Worm (Caenorhabditis elegans) whole organism, young adult: ENCODE results near the gene Y32H12A.1.

ENCODE experiments used
- B0019.2 ChIP-seq: fragments of 200-800 bp; sonication (Bioruptor generic); conservative IDR thresholded peaks from 2 replicates; pipeline ENCODE4 v1.3.6; 2022; ENCODE audit warnings: missing genetic modification reagents, missing genetic modification characterization, missing compliant biosample characterization
- B0261.1 ChIP-seq: sonication (generic microtip); optimal IDR thresholded peaks from 2 replicates; lab custom pipeline; 2016; ENCODE audit warnings: mild to moderate bottlenecking, missing genetic modification characterization, moderate library complexity, missing compliant biosample characterization
- F10E7.11 ChIP-seq: sonication (generic microtip); optimal IDR thresholded peaks from 2 replicates; lab custom pipeline; 2017; ENCODE audit warnings: mild to moderate bottlenecking, missing genetic modification characterization, moderate library complexity, missing compliant biosample characterization
- F23B12.7 ChIP-seq: sonication (generic microtip); optimal IDR thresholded peaks from 2 replicates; lab custom pipeline; 2017; ENCODE audit warnings: missing genetic modification characterization, mild to moderate bottlenecking, missing compliant biosample characterization, antibody characterized with exemption, moderate library complexity; ENCODE audit not compliant: insufficient read depth
- F33H1.4 ChIP-seq: fragments of 200-800 bp; sonication (Bioruptor generic); IDR thresholded peaks from 2 replicates; pipeline ENCODE4 v1.3.6; 2022; ENCODE audit warnings: missing genetic modification reagents, missing genetic modification characterization, missing compliant biosample characterization
- F39B2.1 ChIP-seq: fragments of 200-800 bp; sonication (Bioruptor generic); IDR thresholded peaks from 2 replicates; pipeline ENCODE4 v1.3.6; 2022; ENCODE audit warnings: missing genetic modification reagents, missing genetic modification characterization, missing compliant biosample characterization
- F52B5.7 ChIP-seq: sonication (generic microtip); optimal IDR thresholded peaks from 2 replicates; lab custom pipeline; 2016; ENCODE audit warnings: mild to moderate bottlenecking, missing genetic modification characterization, missing compliant biosample characterization
- F55B11.4 ChIP-seq: sonication (generic microtip); optimal IDR thresholded peaks from 2 replicates; lab custom pipeline; 2016; ENCODE audit warnings: missing compliant biosample characterization, missing genetic modification characterization, borderline replicate concordance; ENCODE audit not compliant: insufficient read depth
- Y53G8AR.9 ChIP-seq: fragments of 200-800 bp; sonication (Bioruptor generic); conservative IDR thresholded peaks from 2 replicates; pipeline ENCODE4 v1.3.6; 2022; ENCODE audit warnings: missing genetic modification reagents, missing genetic modification characterization, missing compliant biosample characterization
- Y67H2A.10 ChIP-seq: fragments of 200-800 bp; sonication (Bioruptor generic); conservative IDR thresholded peaks from 2 replicates; pipeline ENCODE4 v1.3.6; 2022; ENCODE audit warnings: missing genetic modification reagents, missing genetic modification characterization, missing compliant biosample characterization
- athp-1 ChIP-seq: sonication (generic microtip); optimal IDR thresholded peaks from 2 replicates; lab custom pipeline; 2017; ENCODE audit warnings: mild to moderate bottlenecking, missing genetic modification characterization, missing compliant biosample characterization
- attf-5 ChIP-seq: fragments of 200-800 bp; sonication (Bioruptor generic); optimal IDR thresholded peaks from 2 replicates; lab custom pipeline; 2018; ENCODE audit warnings: mild to moderate bottlenecking, missing genetic modification characterization, missing compliant biosample characterization
- attf-6 ChIP-seq: fragments of 200-800 bp; sonication (Bioruptor generic); IDR thresholded peaks from 2 replicates; pipeline ENCODE4 v1.3.6; 2022; ENCODE audit warnings: missing genetic modification reagents, missing genetic modification characterization, missing compliant biosample characterization
- ceh-58 ChIP-seq: fragments of 200-800 bp; sonication (Bioruptor generic); IDR thresholded peaks from 2 replicates; pipeline ENCODE4 v1.3.6; 2022; ENCODE audit warnings: missing genetic modification characterization, missing compliant biosample characterization
- ceh-91 ChIP-seq: fragments of 200-800 bp; sonication (Bioruptor generic); IDR thresholded peaks from 2 replicates; pipeline ENCODE4 v1.3.6; 2022; ENCODE audit warnings: missing genetic modification reagents, missing genetic modification characterization, missing compliant biosample characterization
- dox-1 ChIP-seq: fragments of 200-800 bp; sonication (Bioruptor generic); IDR thresholded peaks from 2 replicates; pipeline ENCODE4 v1.3.6; 2022; ENCODE audit warnings: missing genetic modification reagents, missing genetic modification characterization, missing compliant biosample characterization
- efl-1 ChIP-seq: fragments of 150-350 bp; optimal IDR thresholded peaks from 2 replicates; lab custom pipeline; 2014; ENCODE audit warnings: missing biosample characterization, missing genetic modification reagents, missing genetic modification characterization
- egl-44 ChIP-seq: fragments of 200-800 bp; sonication (Bioruptor generic); IDR thresholded peaks from 2 replicates; pipeline ENCODE4 v1.3.6; 2022; ENCODE audit warnings: missing genetic modification reagents, missing genetic modification characterization, missing compliant biosample characterization
- egrh-3 ChIP-seq: fragments of 200-800 bp; sonication (Bioruptor generic); IDR thresholded peaks from 2 replicates; pipeline ENCODE4 v1.3.6; 2022; ENCODE audit warnings: missing genetic modification reagents, missing genetic modification characterization, missing compliant biosample characterization
- fkh-3 ChIP-seq: sonication (generic microtip); optimal IDR thresholded peaks from 2 replicates; lab custom pipeline; 2016; ENCODE audit warnings: mild to moderate bottlenecking, missing genetic modification characterization, missing compliant biosample characterization
- gei-17 ChIP-seq: fragments of 200-800 bp; sonication (Bioruptor generic); optimal IDR thresholded peaks from 2 replicates; lab custom pipeline; 2018; ENCODE audit warnings: mild to moderate bottlenecking, missing genetic modification characterization, missing compliant biosample characterization
- hmg-1.2 ChIP-seq: fragments of 200-800 bp; sonication (Bioruptor generic); IDR thresholded peaks from 2 replicates; pipeline ENCODE4 v1.3.6; 2022; ENCODE audit warnings: missing genetic modification reagents, missing genetic modification characterization, missing compliant biosample characterization
- hrde-1 ChIP-seq: sonication (generic microtip); optimal IDR thresholded peaks from 2 replicates; lab custom pipeline; 2016; ENCODE audit warnings: missing genetic modification characterization, mild to moderate bottlenecking, missing compliant biosample characterization, moderate library complexity, missing genotype, missing genetic modification reagents, borderline replicate concordance
- hsf-1 ChIP-seq: fragments of 200-800 bp; sonication (Bioruptor generic); IDR thresholded peaks from 2 replicates; pipeline ENCODE4 v1.3.6; 2022; ENCODE audit warnings: missing genetic modification reagents, missing genetic modification characterization, missing compliant biosample characterization
- lag-1 ChIP-seq: fragments of 200-800 bp; sonication (Bioruptor generic); IDR thresholded peaks from 2 replicates; pipeline ENCODE4 v1.3.6; 2022; ENCODE audit warnings: missing genetic modification reagents, missing genetic modification characterization, missing compliant biosample characterization
- let-607 ChIP-seq, 2 experiments: fragments of 200-800 bp in 1 of 2; sonication (Bioruptor generic) in 1 of 2; sonication (generic microtip) in 1 of 2; optimal IDR thresholded peaks; 2 replicates each; lab custom pipeline; 2016 to 2018; ENCODE audit warnings: mild to moderate bottlenecking in 2 of 2, missing compliant biosample characterization in 2 of 2, missing genetic modification characterization in 2 of 2, moderate library complexity in 2 of 2, missing genotype in 1 of 2
- lin-26 ChIP-seq: fragments of 200-800 bp; sonication (Bioruptor generic); IDR thresholded peaks from 2 replicates; pipeline ENCODE4 v1.3.6; 2022; ENCODE audit warnings: missing genetic modification reagents, missing genetic modification characterization, missing compliant biosample characterization
- lin-35 ChIP-seq, 3 experiments: fragments of 150-350 bp in 2 of 3; sonication (generic microtip) in 1 of 3; optimal IDR thresholded peaks; 2 replicates each; lab custom pipeline; 2014 to 2018; ENCODE audit warnings: missing biosample characterization in 3 of 3, missing genetic modification characterization in 3 of 3, missing genetic modification reagents in 3 of 3
- lin-54 ChIP-seq: fragments of 200-800 bp; sonication (Bioruptor generic); optimal IDR thresholded peaks from 2 replicates; lab custom pipeline; 2018; ENCODE audit warnings: mild to moderate bottlenecking, missing genetic modification characterization, missing compliant biosample characterization
- lsy-27 ChIP-seq: sonication (generic microtip); optimal IDR thresholded peaks from 2 replicates; lab custom pipeline; 2017; ENCODE audit warnings: missing genetic modification characterization, mild to moderate bottlenecking, missing compliant biosample characterization, antibody characterized with exemption, missing genotype, borderline replicate concordance; ENCODE audit not compliant: insufficient read depth
- mcd-1 ChIP-seq: fragments of 200-800 bp; sonication (Bioruptor generic); IDR thresholded peaks from 2 replicates; pipeline ENCODE4 v1.3.6; 2022; ENCODE audit warnings: missing genetic modification reagents, missing genetic modification characterization, missing compliant biosample characterization
- mes-4 ChIP-seq: sonication (generic microtip); optimal IDR thresholded peaks from 2 replicates; lab custom pipeline; 2016; ENCODE audit warnings: missing genotype, missing genetic modification characterization, missing compliant biosample characterization
- nfyb-1 ChIP-seq: fragments of 200-800 bp; sonication (Bioruptor generic); IDR thresholded peaks from 2 replicates; pipeline ENCODE4 v1.3.6; 2022; ENCODE audit warnings: missing genetic modification reagents, missing genetic modification characterization, missing compliant biosample characterization
- nhr-80 ChIP-seq: sonication (generic microtip); optimal IDR thresholded peaks from 2 replicates; lab custom pipeline; 2016; ENCODE audit warnings: missing genetic modification characterization, missing compliant biosample characterization
- pha-4 ChIP-seq: fragments of 150-350 bp; sonication (generic microtip); optimal IDR thresholded peaks from 2 replicates; lab custom pipeline; 2014; ENCODE audit warnings: missing biosample characterization, missing genetic modification reagents, missing genetic modification characterization
- rpc-1 ChIP-seq, 2 experiments: fragments of 150-350 bp in 1 of 2; sonication (generic microtip) in 1 of 2; optimal IDR thresholded peaks; 2 replicates each; lab custom pipeline; 2014 to 2018; ENCODE audit warnings: missing biosample characterization in 1 of 2, missing genetic modification characterization in 1 of 2, missing genetic modification reagents in 1 of 2, missing genotype in 1 of 2
- sdz-38 ChIP-seq: sonication (generic microtip); optimal IDR thresholded peaks from 2 replicates; lab custom pipeline; 2016; ENCODE audit warnings: missing genotype, missing genetic modification characterization, missing compliant biosample characterization
- sea-2 ChIP-seq: fragments of 200-800 bp; sonication (Bioruptor generic); IDR thresholded peaks from 2 replicates; pipeline ENCODE4 v1.3.6; 2022; ENCODE audit warnings: missing genetic modification characterization, missing compliant biosample characterization
- sptf-2 ChIP-seq: fragments of 200-800 bp; sonication (Bioruptor generic); optimal IDR thresholded peaks from 2 replicates; lab custom pipeline; 2018; ENCODE audit warnings: mild to moderate bottlenecking, missing genetic modification characterization, missing compliant biosample characterization
- tbp1 ChIP-seq: fragments of 200-800 bp; sonication (Bioruptor generic); optimal IDR thresholded peaks from 2 replicates; lab custom pipeline; 2018; ENCODE audit warnings: mild to moderate bottlenecking, missing genetic modification characterization, missing compliant biosample characterization
- unc-62 ChIP-seq: fragments of 150-350 bp; optimal IDR thresholded peaks from 2 replicates; lab custom pipeline; 2014; ENCODE audit warnings: missing biosample characterization, missing genetic modification reagents, missing genetic modification characterization
- zfh-2 ChIP-seq: fragments of 200-800 bp; sonication (Bioruptor generic); conservative IDR thresholded peaks from 2 replicates; pipeline ENCODE4 v1.3.6; 2022; ENCODE audit warnings: missing genetic modification reagents, missing genetic modification characterization, missing compliant biosample characterization
- ztf-3 ChIP-seq: fragments of 200-800 bp; sonication (Bioruptor generic); optimal IDR thresholded peaks from 2 replicates; lab custom pipeline; 2018; ENCODE audit warnings: mild to moderate bottlenecking, missing genetic modification characterization, missing compliant biosample characterization

The Y32H12A.1 gene

DNA sequence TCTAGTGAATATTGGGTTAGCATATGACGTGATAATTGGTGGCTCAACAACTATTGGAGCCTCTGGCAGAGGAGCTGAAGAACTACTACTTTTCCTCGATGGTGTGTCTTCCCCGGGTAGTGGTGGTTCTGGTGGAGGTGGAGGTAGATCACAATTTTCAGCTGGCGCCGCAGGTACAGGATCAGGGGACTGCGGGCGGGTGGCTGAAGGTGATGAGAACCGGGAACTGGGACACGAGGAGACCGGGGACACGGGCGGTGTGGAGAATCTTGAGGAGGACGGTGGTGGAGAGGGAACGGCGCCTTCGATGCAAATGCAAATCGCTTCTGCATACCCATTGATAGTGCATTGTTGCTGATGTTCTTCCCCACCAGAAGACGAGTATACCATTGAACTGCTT lies 33.7 kb downstream of the Y32H12A.1 start:
- TF ChIP-seq egrh-3 (GFP tag; lab: Robert Waterston, UW) (peak; percentile 64), hsf-1 (GFP tag; lab: Robert Waterston, UW) (no peak), sea-2 (0 out of 2 replicates have a peak, but pooled peaks have one; percentile 46), zfh-2 (GFP tag; lab: Robert Waterston, UW) (peak; percentile 78), sptf-2 (GFP tag; lab: Kevin White, UChicago) (no peak)
- TF ChIP-seq, all 124 proteins: peak for 3

DNA sequence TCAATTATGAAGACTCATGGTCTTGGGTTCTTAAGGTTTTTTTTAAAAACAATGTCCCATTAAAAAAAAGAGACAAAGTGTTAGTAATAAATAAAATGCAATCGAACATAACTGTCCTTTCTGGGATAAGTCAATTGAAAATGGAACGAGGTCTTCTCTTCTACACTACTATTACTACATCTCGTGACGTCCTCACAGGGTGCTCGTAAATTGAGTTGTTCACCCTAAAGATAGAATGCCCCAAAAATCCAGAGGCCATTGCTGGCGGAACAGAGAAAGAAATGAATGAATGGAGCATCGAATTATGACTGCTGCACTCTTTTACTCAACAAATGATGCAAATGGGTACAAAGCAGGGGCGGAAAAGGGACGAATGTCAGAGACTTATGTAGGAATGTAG lies 40.4 kb downstream of the Y32H12A.1 start:
- TF ChIP-seq mcd-1 (no peak), ztf-3 (GFP tag; lab: Kevin White, UChicago) (no peak), sdz-38 (tag; lab: Kevin White, UChicago) (no peak), egrh-3 (GFP tag; lab: Robert Waterston, UW) (no peak), nfyb-1 (no peak), Y53G8AR.9 (GFP tag; lab: Robert Waterston, UW) (no peak), fkh-3 (no peak), mes-4 (no peak), attf-6 (GFP tag; lab: Robert Waterston, UW) (no peak), unc-62 (no peak), gei-17 (no peak), lag-1 (GFP tag; lab: Robert Waterston, UW) (no peak), lin-35 (GFP tag; optimal IDR thresholded peaks at IDR 0.05; lab: Kevin White, UChicago) (no peak), F52B5.7 (tag; lab: Kevin White, UChicago) (no peak), ceh-91 (GFP tag; lab: Robert Waterston, UW) (no peak), pha-4 (tag; lab: Kevin White, UChicago) (no peak)

DNA sequence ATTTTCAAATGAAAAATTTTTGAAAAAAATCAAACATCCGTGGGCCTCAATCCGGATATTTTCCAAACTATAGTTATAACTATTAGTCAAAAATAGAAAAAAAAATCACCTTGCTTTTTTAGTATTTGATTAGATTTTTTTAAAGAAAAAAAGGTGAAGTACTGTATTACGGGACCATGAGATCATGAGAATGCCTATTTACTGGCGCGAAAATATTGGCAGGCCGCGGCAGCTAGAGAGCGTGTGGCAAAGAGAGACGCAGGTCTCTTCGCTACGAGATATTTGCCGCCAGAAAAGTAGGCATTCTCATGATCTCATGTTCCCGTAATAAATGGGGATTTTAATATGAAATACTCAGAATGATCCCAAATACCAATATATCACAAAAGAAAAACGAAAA lies 43.0 kb downstream of the Y32H12A.1 start:
- TF ChIP-seq pha-4 (tag; lab: Kevin White, UChicago) (no peak), let-607 (tag; optimal IDR thresholded peaks at IDR 0.05; lab: Kevin White, UChicago) (no peak), hmg-1.2 (GFP tag; lab: Robert Waterston, UW) (peak; percentile 53; the same call in 1 of the 2 replicates)

DNA sequence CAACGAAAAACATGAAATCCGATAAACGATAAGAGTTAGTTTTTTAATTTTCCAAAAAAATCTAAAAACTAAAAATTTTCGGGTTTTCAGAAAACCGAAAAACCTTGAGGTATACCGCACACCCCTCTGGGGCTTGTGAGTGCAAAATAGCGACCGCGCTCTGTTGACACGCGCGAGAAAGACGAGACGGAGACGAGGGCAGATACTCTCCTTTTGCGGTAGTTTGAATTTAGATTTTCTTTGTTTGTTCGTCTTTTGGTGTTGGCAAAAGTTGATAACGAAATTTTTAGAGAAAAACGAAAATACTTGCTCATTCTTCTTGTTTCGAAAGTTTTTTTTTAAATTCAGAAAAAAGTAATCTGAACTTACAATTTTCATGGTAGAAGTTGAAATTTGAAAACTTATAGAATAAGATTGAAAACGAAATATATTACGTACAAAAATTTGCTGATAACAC lies 43.6 kb downstream of the Y32H12A.1 start, which contains the start of the genes W03A5.2 and Y32H12A.8:
Gene W03A5.2 (plus strand): TSS at position 407 of the 457 bp plus-strand sequence.
Gene Y32H12A.8 (minus strand): TSS at position 410 of the 457 bp plus-strand sequence.
- peak; percentile 40; the same call in 1 of the 2 replicates for TF ChIP-seq hmg-1.2 (GFP tag; lab: Robert Waterston, UW)
- no peak for TF ChIP-seq hrde-1 (tag; lab: Kevin White, UChicago)
- TF ChIP-seq Y67H2A.10 (GFP tag; lab: Robert Waterston, UW): no peak
- TF ChIP-seq egl-44 (GFP tag; lab: Robert Waterston, UW): no peak
- no peak for TF ChIP-seq F33H1.4
- no peak for TF ChIP-seq B0261.1 (tag; lab: Kevin White, UChicago)
- peak; percentile 64 for TF ChIP-seq attf-5 (GFP tag; lab: Kevin White, UChicago)
- TF ChIP-seq lin-54: peak; percentile 1
- no peak for TF ChIP-seq athp-1
- no peak for TF ChIP-seq B0019.2 (GFP tag; lab: Robert Waterston, UW)
- TF ChIP-seq dox-1 (GFP tag; lab: Robert Waterston, UW): no peak
- TF ChIP-seq F55B11.4: no peak
- no peak for TF ChIP-seq F39B2.1
- TF ChIP-seq zfh-2 (GFP tag; lab: Robert Waterston, UW): no peak
- peak; percentile 4 for TF ChIP-seq nhr-80 (tag; lab: Kevin White, UChicago)
- no peak for TF ChIP-seq F10E7.11 (tag; lab: Kevin White, UChicago)
- TF ChIP-seq tbp1: no peak
- no peak for TF ChIP-seq ceh-58 (GFP tag; lab: Robert Waterston, UW)
- peak; percentile 15 for TF ChIP-seq F23B12.7 (tag; lab: Kevin White, UChicago)
- TF ChIP-seq lin-26: no peak
- peak; percentile 54 for TF ChIP-seq mcd-1
- peak; percentile 31 for TF ChIP-seq efl-1 (GFP tag; lab: Kevin White, UChicago)
- no peak for TF ChIP-seq rpc-1 (optimal IDR thresholded peaks at IDR 0.05; lab: Kevin White, UChicago)
- TF ChIP-seq rpc-1 (tag; optimal IDR thresholded peaks at IDR 0.05; lab: Kevin White, UChicago): no peak
- TF ChIP-seq lsy-27 (tag; lab: Kevin White, UChicago): no peak
- no peak for TF ChIP-seq sptf-2 (GFP tag; lab: Kevin White, UChicago)
